Worm (Caenorhabditis elegans) whole organism, L3 larva: ENCODE data around the gene pri-1.

Source experiments
- R02D3.7 ChIP-seq: fragments of 150-350 bp; optimal IDR thresholded peaks from 2 replicates; lab custom pipeline; 2014; ENCODE audit warnings: missing biosample characterization, missing genetic modification characterization
- aly-2 ChIP-seq: fragments of 150-350 bp; optimal IDR thresholded peaks from 2 replicates; lab custom pipeline; 2014; ENCODE audit warnings: missing biosample characterization, missing genetic modification characterization
- ceh-28 ChIP-seq: fragments of 150-350 bp; optimal IDR thresholded peaks from 2 replicates; lab custom pipeline; 2014; ENCODE audit warnings: missing biosample characterization, missing genetic modification reagents, missing genetic modification characterization
- ceh-82 ChIP-seq: fragments of 150-350 bp; optimal IDR thresholded peaks from 2 replicates; lab custom pipeline; 2014; ENCODE audit warnings: missing biosample characterization, missing genetic modification characterization
- ceh-9 ChIP-seq: sonication (generic microtip); optimal IDR thresholded peaks from 2 replicates; lab custom pipeline; 2018; ENCODE audit warnings: missing biosample characterization, missing genetic modification characterization
- daf-12 ChIP-seq: fragments of 150-350 bp; optimal IDR thresholded peaks from 2 replicates; lab custom pipeline; 2014; ENCODE audit warnings: missing biosample characterization, missing genetic modification reagents, missing genetic modification characterization
- elt-1 ChIP-seq: fragments of 150-350 bp; optimal IDR thresholded peaks from 2 replicates; lab custom pipeline; 2014; ENCODE audit warnings: missing biosample characterization, missing genetic modification characterization
- elt-2 ChIP-seq: sonication (generic microtip); optimal IDR thresholded peaks from 2 replicates; lab custom pipeline; 2016; ENCODE audit warnings: missing genetic modification reagents, mild to moderate bottlenecking, missing genetic modification characterization, missing compliant biosample characterization
- fkh-10 ChIP-seq: sonication (generic microtip); optimal IDR thresholded peaks from 2 replicates; lab custom pipeline; 2017; ENCODE audit warnings: missing biosample characterization, missing genetic modification reagents, missing genetic modification characterization
- hmg-11 ChIP-seq: sonication (generic microtip); optimal IDR thresholded peaks from 2 replicates; lab custom pipeline; 2016; ENCODE audit warnings: missing genetic modification characterization, missing compliant biosample characterization
- jun-1 ChIP-seq: fragments of 150-350 bp; optimal IDR thresholded peaks from 2 replicates; lab custom pipeline; 2014; ENCODE audit warnings: missing biosample characterization, missing genetic modification reagents, missing genetic modification characterization
- lin-15B ChIP-seq: fragments of 150-350 bp; optimal IDR thresholded peaks from 2 replicates; lab custom pipeline; 2014; ENCODE audit warnings: missing biosample characterization, missing genetic modification characterization
- lin-39 ChIP-seq: fragments of 150-350 bp; optimal IDR thresholded peaks from 2 replicates; lab custom pipeline; 2018; ENCODE audit warnings: missing biosample characterization, missing genetic modification reagents, missing genetic modification characterization
- lsy-12 ChIP-seq: sonication (generic microtip); optimal IDR thresholded peaks from 2 replicates; lab custom pipeline; 2016; ENCODE audit warnings: mild to moderate bottlenecking, missing genetic modification characterization, missing compliant biosample characterization
- nfya-1 ChIP-seq: sonication (generic microtip); optimal IDR thresholded peaks from 2 replicates; lab custom pipeline; 2017; ENCODE audit warnings: missing genetic modification characterization, mild to moderate bottlenecking, missing compliant biosample characterization, antibody characterized with exemption, moderate library complexity; ENCODE audit not compliant: insufficient read depth
- nhr-11 ChIP-seq: fragments of 150-350 bp; optimal IDR thresholded peaks from 2 replicates; lab custom pipeline; 2014; ENCODE audit warnings: missing biosample characterization, missing genetic modification characterization
- nhr-23 ChIP-seq: fragments of 150-350 bp; optimal IDR thresholded peaks from 2 replicates; lab custom pipeline; 2014; ENCODE audit warnings: missing biosample characterization, missing genetic modification reagents, missing genetic modification characterization
- nhr-25 ChIP-seq: sonication (generic microtip); optimal IDR thresholded peaks from 2 replicates; lab custom pipeline; 2017; ENCODE audit warnings: missing biosample characterization, missing genetic modification characterization
- nhr-28 ChIP-seq: fragments of 150-350 bp; optimal IDR thresholded peaks from 2 replicates; lab custom pipeline; 2014; ENCODE audit warnings: missing biosample characterization, missing genetic modification characterization
- nhr-43 ChIP-seq: sonication (generic microtip); optimal IDR thresholded peaks from 2 replicates; lab custom pipeline; 2016; ENCODE audit warnings: mild to moderate bottlenecking, missing genetic modification characterization, missing compliant biosample characterization; ENCODE audit not compliant: poor library complexity, severe bottlenecking
- nhr-67 ChIP-seq: fragments of 150-350 bp; optimal IDR thresholded peaks from 2 replicates; lab custom pipeline; 2014; ENCODE audit warnings: missing biosample characterization, missing genetic modification characterization
- nhr-76 ChIP-seq: fragments of 150-350 bp; sonication (generic microtip); optimal IDR thresholded peaks from 5 replicates; lab custom pipeline; 2014; ENCODE audit warnings: missing biosample characterization, missing genetic modification characterization
- pha-4 ChIP-seq: fragments of 150-350 bp; optimal IDR thresholded peaks from 2 replicates; lab custom pipeline; 2014; ENCODE audit warnings: missing biosample characterization, missing genetic modification reagents, missing genetic modification characterization
- sea-2 ChIP-seq: fragments of 150-350 bp; sonication (generic microtip); optimal IDR thresholded peaks from 4 replicates; lab custom pipeline; 2014; ENCODE audit warnings: missing biosample characterization, missing genetic modification reagents, missing genetic modification characterization
- skn-1 ChIP-seq: fragments of 150-350 bp; optimal IDR thresholded peaks from 2 replicates; lab custom pipeline; 2014; ENCODE audit warnings: missing biosample characterization, missing genetic modification characterization
- tbx-2 ChIP-seq: sonication (generic microtip); optimal IDR thresholded peaks from 2 replicates; lab custom pipeline; 2016; ENCODE audit warnings: mild to moderate bottlenecking, missing genetic modification characterization, missing compliant biosample characterization
- unc-62 ChIP-seq: fragments of 150-350 bp; sonication (generic microtip); optimal IDR thresholded peaks from 4 replicates; lab custom pipeline; 2014; ENCODE audit warnings: missing biosample characterization, missing genetic modification reagents, missing genetic modification characterization
- zag-1 ChIP-seq: fragments of 150-350 bp; optimal IDR thresholded peaks from 2 replicates; lab custom pipeline; 2014; ENCODE audit warnings: missing biosample characterization, missing genetic modification characterization
- ztf-11 ChIP-seq: fragments of 150-350 bp; optimal IDR thresholded peaks from 2 replicates; lab custom pipeline; 2014; ENCODE audit warnings: missing biosample characterization, missing genetic modification characterization
- ztf-4 ChIP-seq: fragments of 150-350 bp; optimal IDR thresholded peaks from 2 replicates; lab custom pipeline; 2014; ENCODE audit warnings: missing biosample characterization, missing genetic modification characterization

pri-1 gene

DNA sequence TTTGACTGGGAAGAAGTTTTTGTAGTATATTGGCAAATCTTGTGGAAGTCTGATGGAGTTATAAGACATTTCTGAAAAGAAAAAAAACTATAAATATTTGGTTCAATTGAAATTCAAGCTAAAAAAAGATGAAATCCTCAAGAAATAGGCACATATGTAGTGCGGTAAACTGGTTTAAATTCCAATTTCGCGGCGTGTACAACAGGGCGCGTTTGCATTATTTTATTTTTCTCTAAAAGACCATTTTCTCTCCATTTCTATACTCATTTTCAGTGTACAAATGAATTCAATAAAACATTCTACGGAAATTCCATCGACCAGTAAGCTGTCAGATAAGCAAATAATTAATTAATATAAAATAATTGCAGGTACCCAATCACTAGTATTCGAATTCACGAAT, at the start of gene pri-1, which contains the start of gene F58A4.6:
pri-1 (minus strand) TSS at position 71 of the 400 bp plus-strand sequence.
F58A4.6 (plus strand) TSS at position 272 of the 400 bp plus-strand sequence.
- TF ChIP-seq nfya-1 (tag; lab: Kevin White, UChicago) (peak; percentile 45), nhr-23 (peak; percentile 43), jun-1 (tag; lab: Kevin White, UChicago) (no peak), nhr-76 (tag; lab: Kevin White, UChicago) (no peak), lin-15B (peak; percentile 48), nhr-25 (tag; lab: Kevin White, UChicago) (peak; percentile 2)

DNA sequence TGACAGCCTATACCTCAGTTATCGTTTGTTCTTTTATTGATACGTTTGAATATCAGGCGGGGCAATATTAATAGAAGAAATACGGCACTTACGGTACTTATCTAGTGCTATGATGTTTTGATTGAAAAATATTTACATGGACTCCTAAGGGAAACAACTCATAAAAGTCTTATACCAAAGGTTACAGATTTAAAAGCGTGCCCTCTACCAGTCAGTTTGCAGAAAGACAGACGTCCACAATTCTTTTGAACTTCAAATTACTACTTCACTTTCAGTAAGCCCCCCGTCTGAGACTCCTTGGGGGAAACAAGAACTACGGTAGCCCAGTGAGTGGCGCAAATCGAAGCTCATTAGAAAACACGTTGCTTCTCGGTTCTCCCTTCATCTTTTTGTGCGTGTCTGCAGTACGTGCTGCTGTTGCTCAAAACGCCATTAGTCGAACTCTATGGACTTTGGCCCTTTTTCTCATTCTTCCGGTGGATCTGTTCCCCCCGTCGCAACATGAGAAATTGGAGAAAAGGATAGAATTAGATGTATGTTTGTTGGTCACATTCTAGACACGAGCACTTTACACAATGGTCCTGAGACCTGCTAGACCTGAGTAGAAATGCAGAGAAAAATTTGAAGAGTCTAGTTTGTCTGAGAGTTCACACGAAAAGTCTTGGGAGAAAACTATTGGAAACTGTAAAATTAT, 48.3 kb upstream of the pri-1 start:
- TF ChIP-seq lin-39 (tag; lab: Kevin White, UChicago), result peak; percentile 58
- TF ChIP-seq lin-15B, result peak; percentile 5
- TF ChIP-seq aly-2 (tag; lab: Kevin White, UChicago), result no peak
- TF ChIP-seq nfya-1 (tag; lab: Kevin White, UChicago), result peak; percentile 47
- TF ChIP-seq daf-12 (tag; lab: Kevin White, UChicago), result no peak

ce11 chrIII:9661119-9661518, 47.0 kb upstream of the pri-1 start:
- no peak for TF ChIP-seq aly-2 (tag; lab: Kevin White, UChicago)
- TF ChIP-seq ceh-9, result no peak
- no peak for TF ChIP-seq daf-12 (tag; lab: Kevin White, UChicago)
- TF ChIP-seq nhr-76 (tag; lab: Kevin White, UChicago), result no peak
- no peak for TF ChIP-seq sea-2 (GFP tag; lab: Kevin White, UChicago)
- TF ChIP-seq elt-2 (tag; lab: Kevin White, UChicago), result no peak
- TF ChIP-seq jun-1 (tag; lab: Kevin White, UChicago), result no peak
- TF ChIP-seq ztf-11 (tag; lab: Kevin White, UChicago), result no peak
- no peak for TF ChIP-seq nfya-1 (tag; lab: Kevin White, UChicago)
- TF ChIP-seq nhr-67 (tag; lab: Kevin White, UChicago), result no peak
- TF ChIP-seq nhr-43 (tag; lab: Kevin White, UChicago), result peak; percentile 61
- TF ChIP-seq tbx-2, result no peak
- peak; percentile 34 for TF ChIP-seq hmg-11
- peak; percentile 69 for TF ChIP-seq nhr-23
- peak; percentile 53 for TF ChIP-seq nhr-25 (tag; lab: Kevin White, UChicago)
- TF ChIP-seq skn-1 (tag; lab: Kevin White, UChicago), result no peak

DNA sequence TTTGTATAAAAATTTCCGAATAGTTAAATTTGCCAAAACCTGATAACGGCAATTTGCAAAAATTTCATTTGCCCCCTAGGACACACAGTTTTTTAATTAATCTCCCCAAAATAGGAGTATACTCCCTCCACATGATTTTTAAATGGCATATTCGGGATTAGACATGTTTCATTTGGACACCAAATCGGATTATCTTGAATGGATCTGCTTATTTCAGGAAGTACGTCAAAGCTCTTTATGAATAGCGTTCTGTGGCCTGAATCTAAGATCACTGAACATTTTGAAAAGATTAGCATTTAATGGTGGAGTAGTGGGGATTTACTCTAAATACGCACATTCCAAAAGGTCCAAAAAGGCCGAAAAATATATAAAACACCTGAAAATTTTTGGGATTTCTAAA, 44.5 kb upstream of the pri-1 start:
- no peak for TF ChIP-seq lsy-12 (tag; lab: Kevin White, UChicago)
- no peak for TF ChIP-seq pha-4
- no peak for TF ChIP-seq ztf-4 (tag; lab: Kevin White, UChicago)
- no peak for TF ChIP-seq nhr-67 (tag; lab: Kevin White, UChicago)
- no peak for TF ChIP-seq lin-39 (tag; lab: Kevin White, UChicago)
- TF ChIP-seq tbx-2, result no peak
- TF ChIP-seq nhr-11 (tag; lab: Kevin White, UChicago), result no peak
- no peak for TF ChIP-seq ceh-28 (tag; lab: Kevin White, UChicago)
- no peak for TF ChIP-seq elt-1 (tag; lab: Kevin White, UChicago)
- no peak for TF ChIP-seq unc-62 (GFP tag; lab: Kevin White, UChicago)
- TF ChIP-seq zag-1 (tag; lab: Kevin White, UChicago), result no peak
- no peak for TF ChIP-seq R02D3.7 (tag; lab: Kevin White, UChicago)
- TF ChIP-seq ceh-82, result no peak
- TF ChIP-seq nhr-28 (tag; lab: Kevin White, UChicago), result no peak
- TF ChIP-seq nhr-25 (tag; lab: Kevin White, UChicago), result no peak

ce11 chrIII:9655802-9656201, 41.7 kb upstream of the pri-1 start, which contains the start of gene C15H7.4:
Gene C15H7.4, minus strand, starts transcription at chrIII:9655902.
- TF ChIP-seq elt-2 (tag; lab: Kevin White, UChicago) (no peak), hmg-11 (no peak), daf-12 (tag; lab: Kevin White, UChicago) (no peak), lin-39 (tag; lab: Kevin White, UChicago) (no peak), fkh-10 (GFP tag; lab: Kevin White, UChicago) (no peak), ztf-4 (tag; lab: Kevin White, UChicago) (no peak), jun-1 (tag; lab: Kevin White, UChicago) (no peak), nhr-23 (no peak), nhr-25 (tag; lab: Kevin White, UChicago) (no peak), pha-4 (no peak), R02D3.7 (tag; lab: Kevin White, UChicago) (no peak)
